3 fruit fly cellular contexts compared by ENCODE assay signal in genomic region chr2L:7945037-7945436, dm6.
TF ChIP-seq lines count a peak whose summit lies in the region.

No protein-coding gene starts in this region.

- no peak for TF ChIP-seq CTCF in whole organism, embryonic (GFP tag; optimal IDR thresholded peaks at IDR 0.05; lab: Kevin White, UChicago)

TF ChIP-seq in whole organism, embryonic, 481 proteins besides CTCF, POLR2A, EP300 and RAD21:
- TF ChIP-seq Drgx (GFP tag; IDR thresholded peaks at IDR 0.05; lab: Robert Waterston, UW), result 0 out of 2 replicates have a peak, but pooled peaks have one; percentile 15
- TF ChIP-seq Six4 (GFP tag; optimal IDR thresholded peaks at IDR 0.05; lab: Kevin White, UChicago), result no peak

TF ChIP-seq in whole organism, prepupa, 60 proteins besides CTCF, POLR2A, EP300 and RAD21:
- TF ChIP-seq net (GFP tag; optimal IDR thresholded peaks at IDR 0.05; lab: Kevin White, UChicago) (peak; percentile 34), spab (GFP tag; optimal IDR thresholded peaks at IDR 0.05; lab: Kevin White, UChicago) (no peak), topi (GFP tag; optimal IDR thresholded peaks at IDR 0.05; lab: Kevin White, UChicago) (no peak), Met (GFP tag; optimal IDR thresholded peaks at IDR 0.05; lab: Kevin White, UChicago) (peak; percentile 10), fd59A (GFP tag; optimal IDR thresholded peaks at IDR 0.05; lab: Kevin White, UChicago) (no peak), CG16779 (tag; optimal IDR thresholded peaks at IDR 0.05; lab: Kevin White, UChicago) (no peak), Eip75B (GFP tag; optimal IDR thresholded peaks at IDR 0.05; lab: Kevin White, UChicago) (no peak), achi (GFP tag; optimal IDR thresholded peaks at IDR 0.05; lab: Kevin White, UChicago) (peak; percentile 33), svp (GFP tag; lab: Kevin White, UChicago) (peak; percentile 46), acj6 (GFP tag; optimal IDR thresholded peaks at IDR 0.05; lab: Kevin White, UChicago) (peak; percentile 14), dsx (GFP tag; optimal IDR thresholded peaks at IDR 0.05; lab: Kevin White, UChicago; ENCODE audit: poor library complexity, severe bottlenecking) (no peak), Eip78C (GFP tag; lab: Kevin White, UChicago) (peak; percentile 58), Ets96B (tag; optimal IDR thresholded peaks at IDR 0.05; lab: Kevin White, UChicago) (no peak), CG32006 (GFP tag; optimal IDR thresholded peaks at IDR 0.05; lab: Kevin White, UChicago) (peak; percentile 60), Smox (GFP tag; optimal IDR thresholded peaks at IDR 0.05; lab: Kevin White, UChicago) (no peak), CG11902 (GFP tag; optimal IDR thresholded peaks at IDR 0.05; lab: Kevin White, UChicago) (no peak), pdm3 (GFP tag; optimal IDR thresholded peaks at IDR 0.05; lab: Kevin White, UChicago) (peak; percentile 41), CG10631 (GFP tag; optimal IDR thresholded peaks at IDR 0.05; lab: Kevin White, UChicago) (peak; percentile 6), Hr4 (GFP tag; optimal IDR thresholded peaks at IDR 0.05; lab: Kevin White, UChicago) (peak; percentile 64), salr (GFP tag; optimal IDR thresholded peaks at IDR 0.05; lab: Kevin White, UChicago) (peak in 1 of 2 experiments; percentile 17), OdsH (GFP tag; optimal IDR thresholded peaks at IDR 0.05; lab: Kevin White, UChicago) (peak; percentile 13), CG6792 (GFP tag; optimal IDR thresholded peaks at IDR 0.05; lab: Kevin White, UChicago) (no peak), CG31627 (GFP tag; optimal IDR thresholded peaks at IDR 0.05; lab: Kevin White, UChicago) (no peak), ss (GFP tag; optimal IDR thresholded peaks at IDR 0.05; lab: Kevin White, UChicago) (no peak), Ets21C (GFP tag; optimal IDR thresholded peaks at IDR 0.05; lab: Kevin White, UChicago) (no peak), CG6854 (GFP tag; optimal IDR thresholded peaks at IDR 0.05; lab: Kevin White, UChicago) (no peak), CG10669 (GFP tag; optimal IDR thresholded peaks at IDR 0.05; lab: Kevin White, UChicago) (no peak), Lpt (GFP tag; optimal IDR thresholded peaks at IDR 0.05; lab: Kevin White, UChicago) (no peak), dac (GFP tag; optimal IDR thresholded peaks at IDR 0.05; lab: Kevin White, UChicago) (peak; percentile 9), CG15336 (GFP tag; IDR thresholded peaks at IDR 0.05; lab: Robert Waterston, UW) (peak; percentile 78), esn (GFP tag; optimal IDR thresholded peaks at IDR 0.05; lab: Kevin White, UChicago) (peak; percentile 12), CG7368 (GFP tag; optimal IDR thresholded peaks at IDR 0.05; lab: Kevin White, UChicago) (no peak), CG8119 (GFP tag; IDR thresholded peaks at IDR 0.05; lab: Robert Waterston, UW) (peak; percentile 65), CG4318 (GFP tag; optimal IDR thresholded peaks at IDR 0.05; lab: Kevin White, UChicago) (peak; percentile 22)
TF ChIP-seq in whole organism, prepupa: peak in this region for 17.

TF ChIP-seq in whole organism, pupa, 21 proteins besides CTCF, POLR2A, EP300 and RAD21:
- TF ChIP-seq Pif1A (GFP tag; optimal IDR thresholded peaks at IDR 0.05; lab: Kevin White, UChicago) (peak; percentile 39), CG10348 (GFP tag; IDR thresholded peaks at IDR 0.05; lab: Robert Waterston, UW) (0 out of 2 replicates have a peak, but pooled peaks have one; percentile 8), CG34367 (tag; optimal IDR thresholded peaks at IDR 0.05; lab: Kevin White, UChicago) (no peak), rn (GFP tag; IDR thresholded peaks at IDR 0.05; lab: Robert Waterston, UW) (no peak), CG4496 (GFP tag; IDR thresholded peaks at IDR 0.05; lab: Robert Waterston, UW) (0 out of 3 replicates have a peak, but pooled peaks have one; percentile 13), CG32121 (GFP tag; IDR thresholded peaks at IDR 0.05; lab: Robert Waterston, UW) (no peak), CG14655 (GFP tag; optimal IDR thresholded peaks at IDR 0.05; lab: Kevin White, UChicago) (peak; percentile 50), fd96Ca (GFP tag; IDR thresholded peaks at IDR 0.05; lab: Robert Waterston, UW) (no peak), CG15710 (tag; optimal IDR thresholded peaks at IDR 0.05; lab: Kevin White, UChicago) (peak; percentile 2), CG8301 (tag; optimal IDR thresholded peaks at IDR 0.05; lab: Kevin White, UChicago) (peak; percentile 33)
TF ChIP-seq in whole organism, pupa: peak in this region for 6.
